Fruit fly (Drosophila melanogaster) S2 (cell line): ENCODE results near the gene HIP.
"Not testable (repeated sequence)": the region's sequence is repeated elsewhere in the genome, so short reads cannot be mapped to it uniquely, and the experiment has no call there.

ENCODE experiments used
- CG8478 ChIP-seq: fragments of >200 bp; optimal IDR thresholded peaks from 2 replicates; lab custom pipeline; 2018
- CTCF ChIP-seq, 2 experiments: fragments of >200 bp; optimal IDR thresholded peaks; 2 replicates each; lab custom pipeline; 2018

The HIP gene

dm6 chrX:3798919-3799318, at the start of gene HIP:
TSS of gene HIP (plus strand) at chrX:3799150.
- TF ChIP-seq CTCF (optimal IDR thresholded peaks at IDR 0.05; lab: Kevin White, UChicago); CG8478 (lab: Kevin White, UChicago): not testable (repeated sequence)

dm6 chrX:3750232-3751075, 48.5 kb upstream of the HIP start:
- TF ChIP-seq CG8478 (lab: Kevin White, UChicago) (no peak), CTCF (optimal IDR thresholded peaks at IDR 0.05; lab: Kevin White, UChicago) (no peak)

DNA sequence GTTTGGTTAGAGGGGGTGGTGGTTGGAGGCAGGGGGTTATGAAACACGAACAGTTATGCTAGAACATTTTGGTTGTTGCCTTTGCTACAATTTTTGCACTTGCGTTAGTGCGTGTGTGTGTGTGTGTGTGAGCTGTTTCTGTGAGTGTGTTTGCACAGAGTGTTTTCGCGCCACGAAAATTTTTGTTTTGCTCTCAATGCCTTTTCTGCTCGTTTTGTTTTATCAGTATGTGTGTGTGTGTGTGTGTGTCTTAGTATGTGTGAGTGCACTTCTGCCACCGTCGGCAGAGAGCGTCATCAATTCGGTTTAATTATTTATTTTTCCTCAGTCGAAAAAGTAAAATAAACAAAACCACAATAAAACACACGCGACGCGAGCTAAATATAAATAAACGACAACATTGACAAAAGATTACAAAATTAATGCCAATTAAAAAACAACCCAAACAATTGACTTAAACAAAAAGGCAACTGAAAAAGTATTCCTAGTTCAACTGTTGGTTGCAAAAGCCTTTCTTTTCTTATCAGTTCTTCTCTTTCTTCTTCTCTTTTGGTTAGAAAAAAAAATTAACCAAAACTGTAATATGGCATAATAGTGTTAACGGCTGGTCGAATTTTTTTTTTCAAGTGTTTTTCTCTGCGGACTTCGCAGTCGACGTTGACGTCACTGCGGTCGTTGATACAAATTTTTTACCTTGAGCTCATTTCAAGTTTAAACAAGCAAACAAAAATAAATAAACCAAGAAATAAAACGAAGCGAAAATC, 37.5 kb upstream of the HIP start:
- TF ChIP-seq CTCF (optimal IDR thresholded peaks at IDR 0.05; lab: Kevin White, UChicago) (no peak), CG8478 (lab: Kevin White, UChicago) (no peak)

- no peak for TF ChIP-seq CTCF (optimal IDR thresholded peaks at IDR 0.05; lab: Kevin White, UChicago)
- TF ChIP-seq CG8478 (lab: Kevin White, UChicago) = no peak
These were observed 36.5 kb upstream of the HIP start for dm6 chrX:3762441-3762840.

- TF ChIP-seq CG8478 (lab: Kevin White, UChicago) (no peak), CTCF (optimal IDR thresholded peaks at IDR 0.05; lab: Kevin White, UChicago) (no peak)
These were observed 35.9 kb upstream of the HIP start for dm6 chrX:3762914-3763489.

DNA sequence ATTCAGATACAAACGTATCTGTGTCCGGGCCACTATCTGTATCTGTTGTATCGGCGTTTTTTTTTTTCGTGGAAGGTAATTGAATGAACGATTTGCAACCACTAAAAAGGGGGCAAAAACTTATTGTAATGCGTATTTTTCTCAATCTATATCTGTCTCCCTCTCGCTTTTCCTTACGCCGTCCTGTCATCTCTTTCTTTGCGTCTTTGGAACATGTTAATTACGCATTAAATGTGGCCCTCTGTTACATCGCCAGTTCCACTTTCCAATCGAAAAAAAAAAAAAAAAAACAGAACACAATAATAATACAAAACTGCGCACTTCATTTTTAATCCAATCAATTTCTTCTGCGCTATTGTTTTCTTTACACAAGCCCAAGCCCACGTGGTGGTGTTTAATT, 34.7 kb upstream of the HIP start:
- TF ChIP-seq CTCF (optimal IDR thresholded peaks at IDR 0.05; lab: Kevin White, UChicago) = no peak
- no peak for TF ChIP-seq CG8478 (lab: Kevin White, UChicago)

- no peak for TF ChIP-seq CG8478 (lab: Kevin White, UChicago)
- TF ChIP-seq CTCF (optimal IDR thresholded peaks at IDR 0.05; lab: Kevin White, UChicago) = no peak
These were observed 31.9 kb upstream of the HIP start for dm6 chrX:3767085-3767484.

dm6 chrX:3768202-3768601, 30.7 kb upstream of the HIP start:
- TF ChIP-seq CTCF (optimal IDR thresholded peaks at IDR 0.05; lab: Kevin White, UChicago) (no peak), CG8478 (lab: Kevin White, UChicago) (no peak)

dm6 chrX:3772434-3772810, 26.5 kb upstream of the HIP start:
- no peak for TF ChIP-seq CTCF (optimal IDR thresholded peaks at IDR 0.05; lab: Kevin White, UChicago)
- TF ChIP-seq CG8478 (lab: Kevin White, UChicago) = no peak

DNA sequence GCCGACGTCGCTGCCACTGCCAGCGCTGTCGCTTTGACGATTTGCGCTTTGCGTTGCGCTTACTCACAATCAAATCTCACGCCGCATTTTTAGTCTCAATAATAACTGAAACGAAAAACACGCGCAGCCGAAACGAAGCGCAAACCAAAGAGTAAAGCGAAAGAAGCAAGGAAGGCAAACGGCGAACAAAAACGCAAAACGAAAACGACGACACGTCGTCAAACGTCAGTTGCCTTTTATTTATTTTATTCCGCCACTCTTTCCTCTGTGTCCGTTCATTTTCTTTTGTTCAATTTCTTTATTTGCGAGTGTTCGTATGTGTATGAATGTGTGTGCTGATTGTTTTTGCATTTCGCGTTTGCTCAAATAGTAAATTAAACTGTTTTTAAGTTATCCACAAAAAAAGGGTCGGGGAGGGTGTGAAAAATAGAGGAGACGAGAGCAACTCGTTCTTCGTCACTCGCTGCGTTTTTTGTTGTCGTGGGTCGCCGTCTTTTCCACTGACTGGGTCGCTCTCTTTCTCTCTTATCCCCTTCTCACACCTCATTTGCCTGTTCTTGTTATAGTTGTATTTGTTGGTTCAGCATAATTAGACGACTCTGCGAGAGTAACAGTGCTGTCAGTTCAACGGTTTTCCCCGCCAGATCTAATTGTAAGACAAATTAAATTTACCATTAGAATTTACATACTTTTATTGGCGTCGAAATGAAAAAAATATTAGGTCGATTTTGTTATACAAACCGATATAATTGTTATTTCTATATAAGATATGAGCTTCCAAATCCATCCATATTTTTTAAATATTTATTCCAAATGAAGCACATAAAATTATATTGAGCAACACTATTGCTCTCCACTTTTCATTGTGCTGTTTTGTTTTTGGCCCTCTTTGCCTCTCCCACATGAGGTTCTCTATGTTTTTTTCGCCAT, 25.9 kb upstream of the HIP start:
- TF ChIP-seq CG8478 (lab: Kevin White, UChicago) = no peak
- no peak for TF ChIP-seq CTCF (optimal IDR thresholded peaks at IDR 0.05; lab: Kevin White, UChicago)

dm6 chrX:3774277-3774676, 24.7 kb upstream of the HIP start:
- TF ChIP-seq CTCF (optimal IDR thresholded peaks at IDR 0.05; lab: Kevin White, UChicago) (no peak), CG8478 (lab: Kevin White, UChicago) (no peak)

dm6 chrX:3775137-3775536, 23.8 kb upstream of the HIP start:
- TF ChIP-seq CG8478 (lab: Kevin White, UChicago) = no peak
- TF ChIP-seq CTCF (optimal IDR thresholded peaks at IDR 0.05; lab: Kevin White, UChicago) = no peak

DNA sequence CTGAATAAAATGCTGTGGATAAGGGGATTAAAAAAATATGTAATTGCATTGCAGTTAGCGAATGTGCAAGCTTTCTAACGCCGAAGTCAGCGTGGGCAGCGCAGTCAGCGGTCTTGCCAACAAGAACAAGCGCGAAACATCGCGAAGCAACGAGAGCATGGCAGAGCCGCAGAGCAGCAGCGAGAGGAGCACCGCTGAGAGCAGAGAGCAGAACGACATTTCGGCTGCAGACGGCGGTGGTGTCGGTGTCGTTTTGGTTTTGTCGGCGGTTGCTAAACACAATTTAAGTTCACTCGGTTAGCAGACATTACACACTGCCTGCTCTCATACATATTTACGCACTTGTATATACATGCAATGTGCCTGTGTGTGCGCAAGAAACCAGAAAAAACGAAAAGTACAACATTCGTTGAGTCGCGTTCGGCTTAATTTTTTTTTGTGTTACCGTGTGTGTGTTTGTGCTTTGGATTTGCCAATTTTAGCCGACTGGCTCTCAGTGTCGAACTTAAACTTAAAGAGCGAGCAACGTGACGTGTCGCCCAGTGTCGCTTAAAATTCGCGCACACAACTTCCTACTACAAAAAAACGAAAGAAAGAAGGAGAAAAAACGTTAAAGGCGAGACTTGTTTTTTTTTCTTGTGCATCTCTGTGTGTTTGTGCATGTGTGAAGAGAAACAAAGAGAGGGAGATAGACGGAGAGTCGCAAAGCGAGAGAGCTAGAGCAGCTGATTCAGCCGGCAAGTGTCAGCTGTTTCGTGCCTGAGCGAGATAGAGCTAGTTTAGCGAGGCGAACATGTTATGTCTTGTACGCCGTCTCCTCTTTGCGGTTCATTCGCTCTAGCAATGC, 22.9 kb upstream of the HIP start:
- TF ChIP-seq CG8478 (lab: Kevin White, UChicago) = no peak
- TF ChIP-seq CTCF (optimal IDR thresholded peaks at IDR 0.05; lab: Kevin White, UChicago) = no peak
